Fruit fly (Drosophila melanogaster) whole organism, embryonic: ENCODE data around the gene CG33098.

Experiments
- Ada2b ChIP-seq: fragments of 200-800 bp; sonication (Bioruptor generic); IDR thresholded peaks from 2 replicates; pipeline ENCODE4 v1.3.6; 2022; ENCODE audit warnings: missing biosample characterization, missing genetic modification characterization
- Awh ChIP-seq: fragments of 200-800 bp; sonication (Bioruptor generic); IDR thresholded peaks from 2 replicates; pipeline ENCODE4, ENCODE4 v1.3.6; 2022; ENCODE audit warnings: missing biosample characterization, missing genetic modification characterization
- Bteb2 ChIP-seq: fragments of 200-800 bp; sonication (Bioruptor generic); optimal IDR thresholded peaks from 2 replicates; lab custom pipeline; 2016; ENCODE audit warnings: missing biosample characterization, missing genetic modification characterization
- CG10147 ChIP-seq: fragments of 200-800 bp; sonication (Bioruptor generic); optimal IDR thresholded peaks from 2 replicates; lab custom pipeline; 2019; ENCODE audit warnings: missing biosample characterization, mild to moderate bottlenecking, missing genetic modification characterization, moderate library complexity
- CG1024 ChIP-seq: fragments of 200-800 bp; sonication (Bioruptor generic); IDR thresholded peaks from 2 replicates; pipeline ENCODE4 v1.3.6; 2022; ENCODE audit warnings: missing biosample characterization, missing genetic modification characterization
- CG10321 ChIP-seq: fragments of 200-800 bp; sonication (Bioruptor generic); IDR thresholded peaks from 2 replicates; pipeline ENCODE4 v1.3.6; 2022; ENCODE audit warnings: missing biosample characterization, missing genetic modification characterization
- CG10565 ChIP-seq: fragments of 200-800 bp; sonication (Bioruptor generic); optimal IDR thresholded peaks from 3 replicates; lab custom pipeline; 2016; ENCODE audit warnings: missing biosample characterization, mild to moderate bottlenecking, missing genetic modification characterization
- CG11093 ChIP-seq: fragments of 200-800 bp; sonication (Bioruptor generic); IDR thresholded peaks from 3 replicates; pipeline ENCODE4 v1.3.6; 2022; ENCODE audit warnings: missing biosample characterization, missing genetic modification characterization
- CG11456 ChIP-seq: fragments of 200-800 bp; sonication (Bioruptor generic); IDR thresholded peaks from 3 replicates; pipeline ENCODE4 v1.3.6; 2022; ENCODE audit warnings: missing biosample characterization, missing genetic modification characterization
- CG12236 ChIP-seq: fragments of 200-800 bp; sonication (Bioruptor generic); optimal IDR thresholded peaks from 2 replicates; lab custom pipeline; 2016; ENCODE audit warnings: missing biosample characterization, missing genetic modification characterization
- CG14050 ChIP-seq: fragments of 200-800 bp; sonication (Bioruptor generic); IDR thresholded peaks from 3 replicates; pipeline ENCODE4 v1.3.6; 2022; ENCODE audit warnings: missing biosample characterization, missing genetic modification characterization
- CG15601 ChIP-seq: fragments of 200-800 bp; sonication (Bioruptor generic); optimal IDR thresholded peaks from 3 replicates; lab custom pipeline; 2019; ENCODE audit warnings: missing biosample characterization, mild to moderate bottlenecking, missing genetic modification characterization, moderate library complexity
- CG1832 ChIP-seq: fragments of 200-800 bp; sonication (Bioruptor generic); optimal IDR thresholded peaks from 2 replicates; lab custom pipeline; 2017; ENCODE audit warnings: missing biosample characterization, mild to moderate bottlenecking, missing genetic modification characterization, inconsistent platforms
- CG3163 ChIP-seq: fragments of 200-800 bp; sonication (Bioruptor generic); optimal IDR thresholded peaks from 3 replicates; lab custom pipeline; 2016; ENCODE audit warnings: missing biosample characterization, missing genetic modification characterization
- CG33213 ChIP-seq: fragments of 200-800 bp; sonication (Bioruptor generic); optimal IDR thresholded peaks from 3 replicates; lab custom pipeline; 2016; ENCODE audit warnings: missing biosample characterization, missing genetic modification characterization
- CG6813 ChIP-seq: fragments of 200-800 bp; sonication (Bioruptor generic); optimal IDR thresholded peaks from 2 replicates; lab custom pipeline; 2017; ENCODE audit warnings: missing biosample characterization, missing genetic modification characterization, mild to moderate bottlenecking, moderate library complexity, missing genetic modification reagents
- CG7928 ChIP-seq: fragments of 200-800 bp; sonication (Bioruptor generic); optimal IDR thresholded peaks from 2 replicates; lab custom pipeline; 2017; ENCODE audit warnings: missing biosample characterization, mild to moderate bottlenecking, missing genetic modification characterization
- CG8281 ChIP-seq: fragments of 200-800 bp; sonication (Bioruptor generic); optimal IDR thresholded peaks from 2 replicates; lab custom pipeline; 2018; ENCODE audit warnings: missing biosample characterization, mild to moderate bottlenecking, missing genetic modification characterization, moderate library complexity
- D ChIP-seq, 2 experiments: fragments of 200-800 bp in 1 of 2; fragments of >200 bp in 1 of 2; sonication (Bioruptor generic) in 1 of 2; optimal IDR thresholded peaks; 2 replicates in 1 of 2; 3 replicates in 1 of 2; lab custom pipeline; 2017; ENCODE audit warnings: mild to moderate bottlenecking in 1 of 2, missing biosample characterization in 1 of 2, missing genetic modification characterization in 1 of 2, missing genetic modification reagents in 1 of 2
- Dip2 ChIP-seq: fragments of 200-800 bp; sonication (Bioruptor generic); IDR thresholded peaks from 2 replicates; pipeline ENCODE4 v1.3.6; 2022; ENCODE audit warnings: missing biosample characterization, missing genetic modification characterization
- Ets97D ChIP-seq: fragments of 200-800 bp; sonication (Bioruptor generic); optimal IDR thresholded peaks from 3 replicates; lab custom pipeline; 2016; ENCODE audit warnings: missing biosample characterization, missing genetic modification characterization
- H2.0 ChIP-seq: fragments of 200-800 bp; sonication (Bioruptor generic); IDR thresholded peaks from 2 replicates; pipeline ENCODE4 v1.3.6; 2022; ENCODE audit warnings: missing biosample characterization, missing genetic modification characterization
- MTF-1 ChIP-seq: fragments of 200-800 bp; sonication (Bioruptor generic); optimal IDR thresholded peaks from 2 replicates; lab custom pipeline; 2018; ENCODE audit warnings: missing biosample characterization, mild to moderate bottlenecking, missing genetic modification characterization, borderline replicate concordance
- NFAT ChIP-seq: fragments of 200-800 bp; sonication (Bioruptor generic); IDR thresholded peaks from 2 replicates; pipeline ENCODE4 v1.3.6; 2022; ENCODE audit warnings: missing biosample characterization, missing genetic modification characterization
- Sox100B ChIP-seq: fragments of 200-800 bp; sonication (Bioruptor generic); optimal IDR thresholded peaks from 3 replicates; lab custom pipeline; 2018; ENCODE audit warnings: missing biosample characterization, mild to moderate bottlenecking, missing genetic modification characterization
- Sox102F ChIP-seq: fragments of 200-800 bp; sonication (Bioruptor generic); optimal IDR thresholded peaks from 2 replicates; lab custom pipeline; 2018; ENCODE audit warnings: missing biosample characterization, mild to moderate bottlenecking, missing genetic modification characterization, moderate library complexity
- Tbp ChIP-seq: fragments of >200 bp; optimal IDR thresholded peaks from 2 replicates; lab custom pipeline; 2018; ENCODE audit warnings: missing biosample characterization, missing genetic modification characterization
- Xrp1 ChIP-seq: fragments of 200-800 bp; sonication (Bioruptor generic); IDR thresholded peaks from 2 replicates; pipeline ENCODE4 v1.3.6; 2022; ENCODE audit warnings: missing biosample characterization, missing genetic modification characterization
- ab ChIP-seq: fragments of 200-800 bp; sonication (Bioruptor generic); optimal IDR thresholded peaks from 2 replicates; lab custom pipeline; 2016; ENCODE audit warnings: missing biosample characterization, missing genetic modification characterization
- ash1 ChIP-seq: fragments of 200-800 bp; sonication (Bioruptor generic); optimal IDR thresholded peaks from 2 replicates; lab custom pipeline; 2018; ENCODE audit warnings: missing biosample characterization, mild to moderate bottlenecking, missing genetic modification characterization
- bowl ChIP-seq: fragments of 200-800 bp; sonication (Bioruptor generic); IDR thresholded peaks from 2 replicates; pipeline ENCODE4 v1.3.6; 2022; ENCODE audit warnings: missing biosample characterization, missing genetic modification characterization
- cad ChIP-seq: fragments of >200 bp; optimal IDR thresholded peaks from 2 replicates; lab custom pipeline; 2017; ENCODE audit warnings: missing biosample characterization, missing genetic modification characterization
- caup ChIP-seq: fragments of 200-800 bp; sonication (Bioruptor generic); optimal IDR thresholded peaks from 3 replicates; lab custom pipeline; 2017; ENCODE audit warnings: missing biosample characterization, mild to moderate bottlenecking, missing genetic modification characterization, moderate library complexity; ENCODE audit not compliant: severe bottlenecking
- chinmo ChIP-seq: fragments of 200-800 bp; sonication (Bioruptor generic); IDR thresholded peaks from 4 replicates; pipeline ENCODE4 v1.3.6; 2022; ENCODE audit warnings: missing biosample characterization, missing genetic modification characterization; ENCODE audit not compliant: partially characterized antibody
- corto ChIP-seq: fragments of 200-800 bp; sonication (Bioruptor generic); optimal IDR thresholded peaks from 2 replicates; lab custom pipeline; 2016; ENCODE audit warnings: missing biosample characterization, mild to moderate bottlenecking, missing genetic modification characterization, moderate library complexity
- dmrt99B ChIP-seq: fragments of 200-800 bp; sonication (Bioruptor generic); optimal IDR thresholded peaks from 2 replicates; lab custom pipeline; 2018; ENCODE audit warnings: missing biosample characterization, mild to moderate bottlenecking, missing genetic modification characterization, moderate library complexity
- fu2 ChIP-seq: fragments of 200-800 bp; sonication (Bioruptor generic); optimal IDR thresholded peaks from 2 replicates; lab custom pipeline; 2016; ENCODE audit warnings: missing biosample characterization, missing genetic modification characterization
- gcm2 ChIP-seq: fragments of 200-800 bp; sonication (Bioruptor generic); optimal IDR thresholded peaks from 2 replicates; lab custom pipeline; 2016; ENCODE audit warnings: missing biosample characterization, missing genetic modification characterization
- ham ChIP-seq: fragments of 200-800 bp; sonication (Bioruptor generic); IDR thresholded peaks from 2 replicates; pipeline ENCODE4 v1.3.6; 2022; ENCODE audit warnings: missing biosample characterization, missing genetic modification characterization
- kah ChIP-seq: fragments of 200-800 bp; sonication (Bioruptor generic); optimal IDR thresholded peaks from 2 replicates; lab custom pipeline; 2018; ENCODE audit warnings: missing biosample characterization, mild to moderate bottlenecking, missing genetic modification characterization
- nau ChIP-seq: fragments of 200-800 bp; sonication (Bioruptor generic); optimal IDR thresholded peaks from 3 replicates; lab custom pipeline; 2017; ENCODE audit warnings: missing biosample characterization, mild to moderate bottlenecking, missing genetic modification characterization, missing genetic modification reagents
- org-1 ChIP-seq: fragments of 200-800 bp; sonication (Bioruptor generic); optimal IDR thresholded peaks from 2 replicates; lab custom pipeline; 2017; ENCODE audit warnings: missing biosample characterization, missing genetic modification characterization
- ro ChIP-seq: fragments of 200-800 bp; sonication (Bioruptor generic); IDR thresholded peaks from 2 replicates; pipeline ENCODE4 v1.3.6; 2022; ENCODE audit warnings: missing biosample characterization, missing genetic modification characterization
- salm ChIP-seq: fragments of 200-800 bp; sonication (Bioruptor generic); optimal IDR thresholded peaks from 2 replicates; lab custom pipeline; 2018; ENCODE audit warnings: missing biosample characterization, mild to moderate bottlenecking, missing genetic modification characterization
- slbo ChIP-seq: fragments of 200-800 bp; sonication (Bioruptor generic); IDR thresholded peaks from 2 replicates; pipeline ENCODE4 v1.3.6; 2022; ENCODE audit warnings: missing biosample characterization, missing genetic modification characterization
- sna ChIP-seq: fragments of 200-800 bp; sonication (Bioruptor generic); IDR thresholded peaks from 2 replicates; pipeline ENCODE4 v1.3.6; 2022; ENCODE audit warnings: missing biosample characterization, missing genetic modification characterization; ENCODE audit not compliant: partially characterized antibody
- stwl ChIP-seq: fragments of 200-800 bp; sonication (Bioruptor generic); optimal IDR thresholded peaks from 3 replicates; lab custom pipeline; 2018; ENCODE audit warnings: missing biosample characterization, mild to moderate bottlenecking, missing genetic modification characterization, moderate library complexity
- tll ChIP-seq, 2 experiments: fragments of 200-800 bp in 1 of 2; fragments of >200 bp in 1 of 2; sonication (Bioruptor generic) in 1 of 2; optimal IDR thresholded peaks; 2 replicates each; lab custom pipeline; 2017 to 2019; ENCODE audit warnings: missing biosample characterization in 2 of 2, missing genetic modification characterization in 2 of 2, mild to moderate bottlenecking in 1 of 2, moderate library complexity in 1 of 2
- zfh1 ChIP-seq: fragments of 200-800 bp; sonication (Bioruptor generic); IDR thresholded peaks from 3 replicates; pipeline ENCODE4 v1.3.6; 2022; ENCODE audit warnings: missing biosample characterization, missing genetic modification characterization

Gene CG33098

DNA sequence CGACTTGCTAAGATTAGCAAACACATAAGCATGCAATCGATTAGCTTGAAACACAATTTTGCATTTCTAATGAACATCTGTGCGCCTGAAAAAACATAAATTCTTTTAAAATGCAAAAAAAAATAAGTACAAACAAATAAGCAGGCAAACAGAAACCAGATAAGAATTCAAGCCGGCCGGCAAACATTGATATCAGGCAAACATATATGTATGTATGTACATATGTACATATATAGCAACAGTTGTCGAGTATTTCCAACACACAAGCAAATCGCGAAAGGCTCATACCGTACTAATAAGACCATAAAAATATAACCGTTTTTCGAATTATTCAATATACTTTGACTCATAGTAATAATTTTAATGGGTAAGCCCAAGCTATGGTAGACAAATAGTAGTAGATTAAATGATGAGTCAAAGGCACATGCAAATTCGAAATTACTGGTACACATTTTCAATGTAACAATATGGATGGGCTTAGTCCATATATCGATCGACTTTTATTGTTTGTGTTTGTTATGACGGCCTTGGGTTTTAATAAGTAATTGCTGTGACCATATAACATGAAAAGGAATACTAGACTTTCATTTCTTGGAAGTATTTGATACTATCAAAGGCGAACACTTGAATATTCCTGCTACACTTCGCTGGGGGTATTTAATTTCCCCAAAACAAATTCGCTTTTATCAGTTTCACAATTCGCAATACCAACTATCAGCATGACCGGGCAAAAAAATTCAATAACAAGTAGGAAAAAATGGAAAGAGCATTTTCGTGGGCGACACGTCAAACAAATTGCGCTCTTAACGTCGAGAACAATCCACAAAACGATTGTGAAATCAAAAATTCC lies 17.0 kb upstream of the CG33098 start (continued):
- TF ChIP-seq CG3163 (GFP tag; lab: Kevin White, UChicago) (no peak), caup (GFP tag; lab: Kevin White, UChicago) (no peak), D (optimal IDR thresholded peaks at IDR 0.05; lab: Kevin White, UChicago) (no peak), D (GFP tag; optimal IDR thresholded peaks at IDR 0.05; lab: Kevin White, UChicago) (no peak), CG11093 (no peak), stwl (tag; lab: Kevin White, UChicago) (peak; percentile 23), CG1024 (GFP tag; lab: Robert Waterston, UW) (no peak), ro (GFP tag; lab: Robert Waterston, UW) (no peak), Sox100B (GFP tag; lab: Kevin White, UChicago) (no peak), CG33213 (GFP tag; lab: Kevin White, UChicago) (peak; percentile 18), NFAT (GFP tag; lab: Robert Waterston, UW) (no peak), org-1 (GFP tag; lab: Kevin White, UChicago) (no peak), Dip2 (GFP tag; lab: Robert Waterston, UW) (no peak), CG7928 (GFP tag; lab: Kevin White, UChicago) (no peak), MTF-1 (GFP tag; lab: Kevin White, UChicago) (peak; percentile 62), CG15601 (tag; lab: Kevin White, UChicago) (no peak), salm (tag; lab: Kevin White, UChicago) (no peak), H2.0 (no peak), CG10321 (GFP tag; lab: Robert Waterston, UW) (no peak), dmrt99B (tag; lab: Kevin White, UChicago) (no peak), ham (GFP tag; lab: Robert Waterston, UW) (no peak), sna (GFP tag; lab: Robert Waterston, UW) (no peak), bowl (GFP tag; lab: Robert Waterston, UW) (no peak), CG11456 (GFP tag; lab: Robert Waterston, UW) (no peak), corto (no peak), nau (peak; percentile 0), CG14050 (no peak), zfh1 (GFP tag; lab: Robert Waterston, UW) (no peak), ash1 (no peak), fu2 (GFP tag; lab: Kevin White, UChicago) (no peak), CG10147 (GFP tag; lab: Kevin White, UChicago) (no peak), Xrp1 (GFP tag; lab: Robert Waterston, UW) (no peak), slbo (GFP tag; lab: Robert Waterston, UW) (no peak; the same call in 1 of the 2 replicates), Tbp (GFP tag; lab: Kevin White, UChicago) (no peak), kah (no peak), Sox102F (GFP tag; lab: Kevin White, UChicago) (no peak), CG6813 (GFP tag; lab: Kevin White, UChicago) (peak; percentile 47), CG8281 (tag; lab: Kevin White, UChicago) (no peak), Awh (GFP tag; lab: Robert Waterston, UW) (no peak), tll (GFP tag; optimal IDR thresholded peaks at IDR 0.05; lab: Kevin White, UChicago) (no peak), chinmo (GFP tag; lab: Robert Waterston, UW) (no peak), Bteb2 (GFP tag; lab: Kevin White, UChicago) (no peak), cad (no peak), gcm2 (GFP tag; lab: Kevin White, UChicago) (no peak), CG12236 (no peak), CG10565 (GFP tag; lab: Kevin White, UChicago) (no peak), Ets97D (GFP tag; lab: Kevin White, UChicago) (no peak), Ada2b (GFP tag; lab: Robert Waterston, UW) (no peak), CG1832 (GFP tag; lab: Kevin White, UChicago) (no peak), ab (no peak)
